Worm (Caenorhabditis elegans) whole organism, L2 larva: ENCODE measurements around the gene T19C3.7.

Experiments used
- elt-3 ChIP-seq: sonication (generic microtip); optimal IDR thresholded peaks from 2 replicates; lab custom pipeline; 2017; ENCODE audit warnings: missing biosample characterization, missing genetic modification characterization
- nhr-12 ChIP-seq: fragments of 150-350 bp; optimal IDR thresholded peaks from 2 replicates; lab custom pipeline; 2014; ENCODE audit warnings: missing biosample characterization, missing genetic modification characterization
- nhr-6 ChIP-seq: fragments of 150-350 bp; optimal IDR thresholded peaks from 2 replicates; lab custom pipeline; 2014; ENCODE audit warnings: missing biosample characterization, missing genetic modification characterization
- unc-55 ChIP-seq: fragments of 150-350 bp; sonication (generic microtip); optimal IDR thresholded peaks from 3 replicates; lab custom pipeline; 2014; ENCODE audit warnings: missing biosample characterization, missing genetic modification reagents, missing genetic modification characterization

- TF ChIP-seq elt-3 (tag; lab: Kevin White, UChicago) = no peak
- no peak for TF ChIP-seq unc-55
- TF ChIP-seq nhr-12 (tag; lab: Kevin White, UChicago) = no peak
- TF ChIP-seq nhr-6 (tag; lab: Kevin White, UChicago) = no peak
Observed at ce11 chrIII:631421-631820, 4.5 kb downstream of the T19C3.7 start, which contains the start of gene T19C3.6.
